Worm (Caenorhabditis elegans) whole organism, midembryonic: ENCODE data around the gene F11G11.15.

Source experiments
- T22C8.4 ChIP-seq: fragments of 200-800 bp; sonication (Bioruptor generic); IDR thresholded peaks from 2 replicates; pipeline ENCODE4 v1.3.6; 2022; ENCODE audit warnings: missing genetic modification characterization, missing compliant biosample characterization
- cog-1 ChIP-seq: sonication (generic microtip); optimal IDR thresholded peaks from 2 replicates; lab custom pipeline; 2016; ENCODE audit warnings: missing genetic modification characterization, missing compliant biosample characterization
- flt-1 ChIP-seq: fragments of 200-800 bp; sonication (Bioruptor generic); IDR thresholded peaks from 2 replicates; pipeline ENCODE4 v1.3.6; 2022; ENCODE audit warnings: missing genetic modification characterization, missing compliant biosample characterization
- klf-2 ChIP-seq: fragments of 200-800 bp; sonication (Bioruptor generic); conservative IDR thresholded peaks from 2 replicates; pipeline ENCODE4 v1.3.6; 2022; ENCODE audit warnings: missing genetic modification reagents, missing genetic modification characterization, missing compliant biosample characterization
- med-1 ChIP-seq: sonication (generic microtip); optimal IDR thresholded peaks from 2 replicates; lab custom pipeline; 2017; ENCODE audit warnings: missing genetic modification characterization, mild to moderate bottlenecking, missing compliant biosample characterization, antibody characterized with exemption, missing genetic modification reagents; ENCODE audit not compliant: insufficient read depth
- ref-1 ChIP-seq: fragments of 200-800 bp; sonication (Bioruptor generic); conservative IDR thresholded peaks from 2 replicates; pipeline ENCODE4 v1.3.6; 2022; ENCODE audit warnings: missing genetic modification reagents, missing genetic modification characterization, missing compliant biosample characterization
- tab-1 ChIP-seq: fragments of 200-800 bp; sonication (Bioruptor generic); IDR thresholded peaks from 2 replicates; pipeline ENCODE4 v1.3.6; 2022; ENCODE audit warnings: missing genetic modification characterization, missing compliant biosample characterization
- ztf-23 ChIP-seq: fragments of 200-800 bp; sonication (Bioruptor generic); IDR thresholded peaks from 2 replicates; pipeline ENCODE4 v1.3.6; 2022; ENCODE audit warnings: missing genetic modification reagents, missing genetic modification characterization, missing compliant biosample characterization
- ztf-29 ChIP-seq: fragments of 200-800 bp; sonication (Bioruptor generic); IDR thresholded peaks from 2 replicates; pipeline ENCODE4 v1.3.6; 2022; ENCODE audit warnings: missing genetic modification reagents, missing genetic modification characterization, missing compliant biosample characterization

ce11 chrII:4855489-4855888, 19.2 kb upstream of the F11G11.15 start:
- TF ChIP-seq T22C8.4 (no peak), ztf-23 (GFP tag; lab: Robert Waterston, UW) (no peak), ztf-29 (GFP tag; lab: Robert Waterston, UW) (no peak), klf-2 (GFP tag; lab: Robert Waterston, UW) (no peak), cog-1 (tag; lab: Kevin White, UChicago) (no peak), med-1 (no peak), flt-1 (GFP tag; lab: Robert Waterston, UW) (no peak), tab-1 (GFP tag; lab: Robert Waterston, UW) (no peak), ref-1 (GFP tag; lab: Robert Waterston, UW) (no peak)
